Fruit fly (Drosophila melanogaster) whole organism, embryonic: ENCODE results near the gene CG10347.

Source experiments
- Aef1 ChIP-seq: fragments of 200-800 bp; sonication (Bioruptor generic); IDR thresholded peaks from 3 replicates; pipeline ENCODE4 v1.3.6; 2022; ENCODE audit warnings: missing biosample characterization, missing genetic modification characterization
- Atf3 ChIP-seq: fragments of 200-800 bp; sonication (Bioruptor generic); optimal IDR thresholded peaks from 3 replicates; lab custom pipeline; 2016; ENCODE audit warnings: missing biosample characterization, missing genetic modification characterization
- C15 ChIP-seq: fragments of 200-800 bp; sonication (Bioruptor generic); IDR thresholded peaks from 3 replicates; pipeline ENCODE4 v1.3.6; 2022; ENCODE audit warnings: missing biosample characterization, missing genetic modification characterization
- CG1233 ChIP-seq: fragments of 200-800 bp; sonication (Bioruptor generic); optimal IDR thresholded peaks from 4 replicates; lab custom pipeline; 2018; ENCODE audit warnings: missing biosample characterization, mild to moderate bottlenecking, missing genetic modification characterization
- CG13424 ChIP-seq: fragments of 200-800 bp; sonication (Bioruptor generic); optimal IDR thresholded peaks from 2 replicates; lab custom pipeline; 2019; ENCODE audit warnings: missing biosample characterization, mild to moderate bottlenecking, missing genetic modification characterization, moderate library complexity
- CG13624 ChIP-seq: fragments of 200-800 bp; sonication (Bioruptor generic); optimal IDR thresholded peaks from 2 replicates; lab custom pipeline; 2016; ENCODE audit warnings: missing biosample characterization, missing genetic modification characterization
- CG15011 ChIP-seq: fragments of 200-800 bp; sonication (Bioruptor generic); optimal IDR thresholded peaks from 3 replicates; lab custom pipeline; 2018; ENCODE audit warnings: missing biosample characterization, mild to moderate bottlenecking, missing genetic modification characterization
- CG17328 ChIP-seq: fragments of 200-800 bp; sonication (Bioruptor generic); IDR thresholded peaks from 2 replicates; pipeline ENCODE4 v1.3.6; 2022; ENCODE audit warnings: missing biosample characterization, missing genetic modification characterization
- CG17802 ChIP-seq: fragments of 200-800 bp; sonication (Bioruptor generic); optimal IDR thresholded peaks from 2 replicates; lab custom pipeline; 2018; ENCODE audit warnings: missing biosample characterization, mild to moderate bottlenecking, missing genetic modification characterization, moderate library complexity
- CG2202 ChIP-seq: fragments of 200-800 bp; sonication (Bioruptor generic); optimal IDR thresholded peaks from 2 replicates; lab custom pipeline; 2018; ENCODE audit warnings: missing biosample characterization, mild to moderate bottlenecking, missing genetic modification characterization
- CG3163 ChIP-seq: fragments of 200-800 bp; sonication (Bioruptor generic); optimal IDR thresholded peaks from 3 replicates; lab custom pipeline; 2016; ENCODE audit warnings: missing biosample characterization, missing genetic modification characterization
- CG3726 ChIP-seq: fragments of 200-800 bp; sonication (Bioruptor generic); IDR thresholded peaks from 3 replicates; pipeline ENCODE4, ENCODE4 v1.3.6; 2022; ENCODE audit warnings: missing biosample characterization, missing genetic modification characterization
- CG4360 ChIP-seq: fragments of 200-800 bp; sonication (Bioruptor generic); IDR thresholded peaks from 2 replicates; pipeline ENCODE4 v1.3.6; 2022; ENCODE audit warnings: missing biosample characterization, missing genetic modification characterization
- CG4854 ChIP-seq: fragments of 200-800 bp; sonication (Bioruptor generic); optimal IDR thresholded peaks from 2 replicates; lab custom pipeline; 2016; ENCODE audit warnings: missing biosample characterization, missing genetic modification characterization, inconsistent platforms
- CG7372 ChIP-seq: fragments of 200-800 bp; sonication (Bioruptor generic); IDR thresholded peaks from 2 replicates; pipeline ENCODE4 v1.3.6; 2022; ENCODE audit warnings: missing biosample characterization, missing genetic modification characterization
- CG7745 ChIP-seq: fragments of 200-800 bp; sonication (Bioruptor generic); optimal IDR thresholded peaks from 2 replicates; lab custom pipeline; 2018; ENCODE audit warnings: missing biosample characterization, mild to moderate bottlenecking, missing genetic modification characterization, moderate library complexity
- CG8290 ChIP-seq, 3 experiments: fragments of 200-800 bp; sonication (Bioruptor generic); optimal IDR thresholded peaks; 2 replicates each; lab custom pipeline; 2016 to 2019; ENCODE audit warnings: missing biosample characterization in 3 of 3, missing genetic modification characterization in 3 of 3, mild to moderate bottlenecking in 2 of 3, moderate library complexity in 1 of 3
- CG8478 ChIP-seq: fragments of >200 bp; optimal IDR thresholded peaks from 2 replicates; lab custom pipeline; 2018
- CG8924 ChIP-seq: fragments of 200-800 bp; optimal IDR thresholded peaks from 3 replicates; lab custom pipeline; 2019; ENCODE audit warnings: missing biosample characterization, mild to moderate bottlenecking, missing genetic modification characterization, moderate library complexity
- CG9932 ChIP-seq: fragments of 200-800 bp; sonication (Bioruptor generic); IDR thresholded peaks from 2 replicates; pipeline ENCODE4 v1.3.6; 2022; ENCODE audit warnings: missing biosample characterization, missing genetic modification characterization
- CHES-1-like ChIP-seq: fragments of 200-800 bp; sonication (Bioruptor generic); optimal IDR thresholded peaks from 2 replicates; lab custom pipeline; 2016; ENCODE audit warnings: missing biosample characterization, missing genetic modification characterization
- Dek ChIP-seq: fragments of 200-800 bp; sonication (Bioruptor generic); optimal IDR thresholded peaks from 3 replicates; lab custom pipeline; 2019; ENCODE audit warnings: missing biosample characterization, mild to moderate bottlenecking, missing genetic modification characterization, moderate library complexity
- Dref ChIP-seq: fragments of 200-800 bp; sonication (Bioruptor generic); IDR thresholded peaks from 2 replicates; pipeline ENCODE4 v1.3.6; 2022; ENCODE audit warnings: missing biosample characterization, missing genetic modification characterization
- Fer2 ChIP-seq: fragments of 200-800 bp; sonication (Bioruptor generic); optimal IDR thresholded peaks from 2 replicates; lab custom pipeline; 2018; ENCODE audit warnings: missing biosample characterization, mild to moderate bottlenecking, missing genetic modification characterization, moderate library complexity
- HLHmδ ChIP-seq: fragments of 200-800 bp; sonication (Bioruptor generic); optimal IDR thresholded peaks from 2 replicates; lab custom pipeline; 2018; ENCODE audit warnings: missing biosample characterization, mild to moderate bottlenecking, missing genetic modification characterization, moderate library complexity
- Med ChIP-seq: fragments of 200-800 bp; sonication (Bioruptor generic); peaks from one replicate; lab custom pipeline; 2016; ENCODE audit warnings: missing biosample characterization, missing genetic modification characterization, mild to moderate bottlenecking, inconsistent platforms, moderate library complexity
- Scr ChIP-seq: fragments of 200-800 bp; sonication (Bioruptor generic); IDR thresholded peaks from 2 replicates; pipeline ENCODE4 v1.3.6; 2022; ENCODE audit warnings: missing biosample characterization, missing genetic modification characterization; ENCODE audit not compliant: partially characterized antibody
- Sox100B ChIP-seq: fragments of 200-800 bp; sonication (Bioruptor generic); optimal IDR thresholded peaks from 3 replicates; lab custom pipeline; 2018; ENCODE audit warnings: missing biosample characterization, mild to moderate bottlenecking, missing genetic modification characterization
- Sry-δ ChIP-seq: fragments of 200-800 bp; sonication (Bioruptor generic); optimal IDR thresholded peaks from 2 replicates; lab custom pipeline; 2016; ENCODE audit warnings: missing biosample characterization, missing genetic modification characterization
- bsh ChIP-seq, 2 experiments: fragments of 200-800 bp; sonication (Bioruptor generic); optimal IDR thresholded peaks; 2 replicates each; lab custom pipeline; 2017 to 2018; ENCODE audit warnings: mild to moderate bottlenecking in 2 of 2, missing biosample characterization in 2 of 2, missing genetic modification characterization in 2 of 2, moderate library complexity in 1 of 2
- cg ChIP-seq: fragments of 200-800 bp; sonication (Bioruptor generic); optimal IDR thresholded peaks from 3 replicates; lab custom pipeline; 2019; ENCODE audit warnings: missing biosample characterization, mild to moderate bottlenecking, missing genetic modification characterization, moderate library complexity
- ci ChIP-seq: fragments of 200-800 bp; sonication (Bioruptor generic); IDR thresholded peaks from 3 replicates; pipeline ENCODE4 v1.3.6; 2022; ENCODE audit warnings: missing biosample characterization, missing genetic modification characterization
- croc ChIP-seq: fragments of 200-800 bp; sonication (Bioruptor generic); conservative IDR thresholded peaks from 3 replicates; pipeline ENCODE4 v1.3.6; 2022; ENCODE audit warnings: missing biosample characterization, missing genetic modification characterization
- crol ChIP-seq: fragments of 200-800 bp; sonication (Bioruptor generic); IDR thresholded peaks from 2 replicates; pipeline ENCODE4 v1.3.6; 2022; ENCODE audit warnings: missing biosample characterization, missing genetic modification characterization
- grn ChIP-seq: fragments of 200-800 bp; sonication (Bioruptor generic); optimal IDR thresholded peaks from 3 replicates; lab custom pipeline; 2017; ENCODE audit warnings: missing biosample characterization, missing genetic modification characterization
- jigr1 ChIP-seq: fragments of 200-800 bp; sonication (Bioruptor generic); IDR thresholded peaks from 3 replicates; pipeline ENCODE4 v1.3.6; 2022; ENCODE audit warnings: missing biosample characterization, missing genetic modification characterization
- lmd ChIP-seq: fragments of 200-800 bp; sonication (Bioruptor generic); IDR thresholded peaks from 2 replicates; pipeline ENCODE4 v1.3.6; 2022; ENCODE audit warnings: missing biosample characterization, missing genetic modification characterization
- nau ChIP-seq: fragments of 200-800 bp; sonication (Bioruptor generic); optimal IDR thresholded peaks from 3 replicates; lab custom pipeline; 2017; ENCODE audit warnings: missing biosample characterization, mild to moderate bottlenecking, missing genetic modification characterization, missing genetic modification reagents
- nom ChIP-seq: fragments of 200-800 bp; sonication (Bioruptor generic); optimal IDR thresholded peaks from 2 replicates; lab custom pipeline; 2017; ENCODE audit warnings: missing biosample characterization, missing genetic modification characterization, mild to moderate bottlenecking, moderate library complexity, missing genetic modification reagents
- pan ChIP-seq, 4 experiments: fragments of >200 bp in 3 of 4; fragments of 200-800 bp in 1 of 4; sonication (Bioruptor generic) in 1 of 4; optimal IDR thresholded peaks in 3 of 4; IDR thresholded peaks in 1 of 4; 2 replicates each; pipeline versions ENCODE4 v1.3.6 to Lab custom; 2017 to 2022; ENCODE audit warnings: missing biosample characterization in 2 of 4, missing genetic modification characterization in 2 of 4, mixed read lengths in 1 of 4
- pfk ChIP-seq: fragments of 200-800 bp; sonication (Bioruptor generic); optimal IDR thresholded peaks from 2 replicates; lab custom pipeline; 2018; ENCODE audit warnings: missing biosample characterization, mild to moderate bottlenecking, missing genetic modification characterization, moderate library complexity
- pho ChIP-seq: fragments of 200-800 bp; sonication (Bioruptor generic); optimal IDR thresholded peaks from 2 replicates; lab custom pipeline; 2016; ENCODE audit warnings: missing biosample characterization, missing genetic modification characterization
- schlank ChIP-seq: fragments of 200-800 bp; sonication (Bioruptor generic); optimal IDR thresholded peaks from 2 replicates; lab custom pipeline; 2018; ENCODE audit warnings: missing biosample characterization, mild to moderate bottlenecking, missing genetic modification characterization
- sd ChIP-seq: fragments of 200-800 bp; sonication (Bioruptor generic); optimal IDR thresholded peaks from 3 replicates; lab custom pipeline; 2018; ENCODE audit warnings: missing biosample characterization, mild to moderate bottlenecking, missing genetic modification characterization, moderate library complexity
- slou ChIP-seq: fragments of 200-800 bp; sonication (Bioruptor generic); optimal IDR thresholded peaks from 3 replicates; lab custom pipeline; 2016; ENCODE audit warnings: missing biosample characterization, missing genetic modification characterization
- stc ChIP-seq: fragments of 200-800 bp; sonication (Bioruptor generic); IDR thresholded peaks from 2 replicates; pipeline ENCODE4 v1.3.6; 2022; ENCODE audit warnings: missing biosample characterization, missing genetic modification characterization
- tx ChIP-seq: fragments of 200-800 bp; sonication (Bioruptor generic); optimal IDR thresholded peaks from 2 replicates; lab custom pipeline; 2016; ENCODE audit warnings: missing biosample characterization, missing genetic modification characterization
- yki ChIP-seq: fragments of >200 bp; optimal IDR thresholded peaks from 3 replicates; lab custom pipeline; 2018
- zen2 ChIP-seq: fragments of 200-800 bp; sonication (Bioruptor generic); IDR thresholded peaks from 3 replicates; pipeline ENCODE4 v1.3.6; 2022; ENCODE audit warnings: missing biosample characterization, missing genetic modification characterization; ENCODE audit not compliant: partially characterized antibody

Gene CG10347

dm6 chrX:11817183-11817972, 37.4 kb downstream of the CG10347 start (continued):
- no peak for TF ChIP-seq Scr (GFP tag; lab: Robert Waterston, UW)
- TF ChIP-seq CG7372 (GFP tag; lab: Robert Waterston, UW) = no peak
- no peak for TF ChIP-seq CG15011 (GFP tag; lab: Kevin White, UChicago)
- TF ChIP-seq C15 (GFP tag; lab: Robert Waterston, UW) = no peak
- TF ChIP-seq tx (GFP tag; lab: Kevin White, UChicago) = no peak
- no peak for TF ChIP-seq CG17802
- peak; percentile 29; the same call in 1 of the 3 replicates for TF ChIP-seq ci (GFP tag; lab: Robert Waterston, UW)
- peak; percentile 99 for TF ChIP-seq pfk (GFP tag; lab: Kevin White, UChicago)
- no peak for TF ChIP-seq zen2 (GFP tag; lab: Robert Waterston, UW)
- TF ChIP-seq Med (GFP tag; lab: Kevin White, UChicago) = peak; percentile 50
- no peak for TF ChIP-seq Dref
- peak; percentile 23 for TF ChIP-seq CG13624
- TF ChIP-seq CG8290 (GFP tag; optimal IDR thresholded peaks at IDR 0.05; lab: Kevin White, UChicago) = no peak
- TF ChIP-seq CG8290 (tag; optimal IDR thresholded peaks at IDR 0.05; lab: Kevin White, UChicago) = peak in 1 of 2 experiments; percentile 16
- no peak for TF ChIP-seq Sox100B (GFP tag; lab: Kevin White, UChicago)
- peak; percentile 36 for TF ChIP-seq HLHmδ (GFP tag; lab: Kevin White, UChicago)
- no peak for TF ChIP-seq Atf3 (GFP tag; lab: Kevin White, UChicago)
- TF ChIP-seq nau (GFP tag; lab: Kevin White, UChicago) = peak; percentile 13
- TF ChIP-seq cg (GFP tag; lab: Kevin White, UChicago) = peak; percentile 74
- TF ChIP-seq Sry-δ (GFP tag; lab: Kevin White, UChicago) = no peak
- peak; percentile 18; the same call in 1 of the 2 replicates for TF ChIP-seq crol (GFP tag; lab: Robert Waterston, UW)
- peak; percentile 13 for TF ChIP-seq sd (tag; lab: Kevin White, UChicago)
- TF ChIP-seq CG4854 (GFP tag; lab: Kevin White, UChicago) = no peak
- no peak for TF ChIP-seq CG17328 (GFP tag; lab: Robert Waterston, UW)
- 0 out of 2 replicates have a peak, but pooled peaks have one; percentile 9 for TF ChIP-seq stc (GFP tag; lab: Robert Waterston, UW)
- TF ChIP-seq pho (GFP tag; lab: Kevin White, UChicago) = no peak
- TF ChIP-seq Dek (tag; lab: Kevin White, UChicago) = no peak
- no peak for TF ChIP-seq CG13424
- peak; percentile 60 for TF ChIP-seq CHES-1-like (GFP tag; lab: Kevin White, UChicago)
- no peak for TF ChIP-seq CG9932 (GFP tag; lab: Robert Waterston, UW)
- TF ChIP-seq CG4360 (GFP tag; lab: Robert Waterston, UW) = peak; percentile 93
- TF ChIP-seq CG8478 (lab: Kevin White, UChicago) = no peak
- no peak for TF ChIP-seq schlank
- TF ChIP-seq CG3726 (GFP tag; lab: Robert Waterston, UW) = no peak
- TF ChIP-seq bsh (GFP tag; optimal IDR thresholded peaks at IDR 0.05; lab: Kevin White, UChicago) = no peak
- TF ChIP-seq grn (GFP tag; lab: Kevin White, UChicago) = no peak
- TF ChIP-seq CG8924 = peak; percentile 30
- peak; percentile 10 for TF ChIP-seq yki (lab: Kevin White, UChicago)
- TF ChIP-seq Fer2 = no peak
- no peak for TF ChIP-seq CG2202 (tag; lab: Kevin White, UChicago)
- TF ChIP-seq jigr1 (GFP tag; lab: Robert Waterston, UW) = no peak
- TF ChIP-seq slou = no peak
- no peak for TF ChIP-seq lmd (GFP tag; lab: Robert Waterston, UW)
- no peak for TF ChIP-seq pan (optimal IDR thresholded peaks at IDR 0.05; lab: Kevin White, UChicago)
- TF ChIP-seq pan (GFP tag; optimal IDR thresholded peaks at IDR 0.05 in 1 of 2, IDR thresholded peaks at IDR 0.05 in 1 of 2) = no peak
- TF ChIP-seq CG1233 (GFP tag; lab: Kevin White, UChicago) = no peak
- TF ChIP-seq CG7745 = no peak
- TF ChIP-seq Aef1 (GFP tag; lab: Robert Waterston, UW) = peak; percentile 81
- peak; percentile 35 for TF ChIP-seq CG3163 (GFP tag; lab: Kevin White, UChicago)
- no peak for TF ChIP-seq croc (GFP tag; lab: Robert Waterston, UW)
- TF ChIP-seq nom = peak; percentile 15
